Fruit fly (Drosophila melanogaster): ENCODE results near the gene CG13784.
A peak's percentile ranks its signal among the peaks of the same experiment; 100 is the strongest.

Gene CG13784

dm6 chr2L:7165832-7166231 is 54.0 kb downstream of the CG13784 start (continued):
- TF ChIP-seq CG1603 (tag; optimal IDR thresholded peaks at IDR 0.05), result peak; percentile 13
- peak; percentile 26 for TF ChIP-seq MTF-1 (GFP tag; optimal IDR thresholded peaks at IDR 0.05; ENCODE audit: borderline replicate concordance)
- TF ChIP-seq CG2875 (GFP tag; optimal IDR thresholded peaks at IDR 0.05), result peak; percentile 17
- no peak for TF ChIP-seq CG17829 (tag; optimal IDR thresholded peaks at IDR 0.05)
- no peak for TF ChIP-seq tgo (GFP tag; IDR thresholded peaks at IDR 0.05)
- peak; percentile 23; the same call in 1 of the 2 replicates for TF ChIP-seq Xrp1 (GFP tag; IDR thresholded peaks at IDR 0.05)
- TF ChIP-seq nmo (GFP tag; optimal IDR thresholded peaks at IDR 0.05), result no peak
- TF ChIP-seq Awh (GFP tag; IDR thresholded peaks at IDR 0.05), result peak; percentile 45; the same call in 1 of the 2 replicates
- peak in 1 of 2 experiments; percentile 37 for TF ChIP-seq bsh (GFP tag; optimal IDR thresholded peaks at IDR 0.05)
- peak; percentile 22 for TF ChIP-seq CG2678 (tag; optimal IDR thresholded peaks at IDR 0.05)
- peak; percentile 25 for TF ChIP-seq gem (tag; optimal IDR thresholded peaks at IDR 0.05)
- peak; percentile 41 for TF ChIP-seq Med (GFP tag)
- TF ChIP-seq her (GFP tag; optimal IDR thresholded peaks at IDR 0.05), result no peak
- peak; percentile 1 for TF ChIP-seq dmrt99B (tag; optimal IDR thresholded peaks at IDR 0.05)
- TF ChIP-seq CG18262 (tag; optimal IDR thresholded peaks at IDR 0.05), result peak; percentile 18
- TF ChIP-seq CG15269 (tag; optimal IDR thresholded peaks at IDR 0.05), result no peak
- no peak for TF ChIP-seq wor (GFP tag; IDR thresholded peaks at IDR 0.05)
- TF ChIP-seq onecut (GFP tag; IDR thresholded peaks at IDR 0.05), result 0 out of 2 replicates have a peak, but pooled peaks have one; percentile 9
- peak; percentile 45 for TF ChIP-seq CG6813 (GFP tag; optimal IDR thresholded peaks at IDR 0.05)
- TF ChIP-seq wek (GFP tag; optimal IDR thresholded peaks at IDR 0.05), result peak; percentile 40
- peak; percentile 7 for TF ChIP-seq CG5180 (GFP tag; optimal IDR thresholded peaks at IDR 0.05)
- TF ChIP-seq CG12071 (GFP tag; optimal IDR thresholded peaks at IDR 0.05), result peak; percentile 21

DNA sequence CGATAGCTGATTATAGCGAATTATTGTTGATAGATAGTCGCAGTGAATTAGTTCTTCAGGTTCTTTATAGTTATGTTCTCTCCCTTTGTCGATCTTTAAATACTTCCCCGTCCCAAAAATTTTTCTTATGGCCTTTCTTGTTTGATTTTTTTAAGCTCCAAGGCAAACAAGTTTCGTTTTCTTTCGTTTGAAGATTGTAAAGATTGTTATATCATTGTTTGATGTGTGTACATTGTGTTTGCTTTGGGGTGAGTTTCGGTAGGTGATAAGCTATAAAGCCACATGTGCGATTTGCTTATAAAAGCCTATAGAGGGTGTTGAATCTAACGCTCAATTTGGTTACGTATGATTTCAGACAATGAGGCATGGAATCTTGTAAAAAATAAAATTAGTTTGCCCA is 61.0 kb downstream of the CG13784 start:
- TF ChIP-seq CG5953 (GFP tag; IDR thresholded peaks at IDR 0.05) (0 out of 2 replicates have a peak, but pooled peaks have one; percentile 25), CG11398 (GFP tag; optimal IDR thresholded peaks at IDR 0.05) (no peak), Dp (GFP tag; optimal IDR thresholded peaks at IDR 0.05) (no peak), CG11093 (GFP tag; IDR thresholded peaks at IDR 0.05) (no peak), CG9437 (GFP tag; optimal IDR thresholded peaks at IDR 0.05) (no peak), fd64A (GFP tag; optimal IDR thresholded peaks at IDR 0.05) (peak; percentile 7), CG10462 (GFP tag; optimal IDR thresholded peaks at IDR 0.05) (no peak), lov (optimal IDR thresholded peaks at IDR 0.05) (no peak), lov (GFP tag; IDR thresholded peaks at IDR 0.05) (no peak), ac (GFP tag; optimal IDR thresholded peaks at IDR 0.05) (peak; percentile 48), HLH3B (GFP tag; IDR thresholded peaks at IDR 0.05) (peak; percentile 17; the same call in 1 of the 2 replicates), sug (tag; optimal IDR thresholded peaks at IDR 0.05) (peak; percentile 21), CkIIα-i1 (GFP tag; IDR thresholded peaks at IDR 0.05) (no peak), Dfd (GFP tag; optimal IDR thresholded peaks at IDR 0.05) (no peak), unpg (GFP tag; optimal IDR thresholded peaks at IDR 0.05) (peak; percentile 28), bcd (GFP tag; optimal IDR thresholded peaks at IDR 0.05) (no peak), CG9727 (GFP tag; optimal IDR thresholded peaks at IDR 0.05) (peak; percentile 2), Sox100B (GFP tag; optimal IDR thresholded peaks at IDR 0.05) (peak; percentile 26), stwl (tag; optimal IDR thresholded peaks at IDR 0.05) (no peak), CG18262 (tag; optimal IDR thresholded peaks at IDR 0.05) (peak; percentile 8), Bgb (GFP tag; IDR thresholded peaks at IDR 0.05; ENCODE audit: partially characterized antibody) (no peak), CG13424 (tag; optimal IDR thresholded peaks at IDR 0.05) (no peak), gsb-n (tag; optimal IDR thresholded peaks at IDR 0.05) (peak; percentile 38), Asciz (GFP tag; optimal IDR thresholded peaks at IDR 0.05) (peak; percentile 57), CG17359 (tag; optimal IDR thresholded peaks at IDR 0.05) (peak; percentile 11), yki (optimal IDR thresholded peaks at IDR 0.05) (no peak), D19A (tag; optimal IDR thresholded peaks at IDR 0.05) (peak; percentile 27), lola (GFP tag; optimal IDR thresholded peaks at IDR 0.05) (peak in 1 of 3 experiments; percentile 39), Ets97D (GFP tag; optimal IDR thresholded peaks at IDR 0.05) (no peak)

Data from whole organism, embryonic.